Worm (Caenorhabditis elegans) whole organism, L4 larva: ENCODE measurements around the gene ZK1236.1.

Source experiments
- ctbp-1 ChIP-seq: fragments of 200-800 bp; sonication (Bioruptor generic); IDR thresholded peaks from 2 replicates; pipeline ENCODE4 v1.3.6; 2022; ENCODE audit warnings: missing genetic modification reagents, missing genetic modification characterization, missing compliant biosample characterization
- mes-2 ChIP-seq: sonication (generic microtip); optimal IDR thresholded peaks from 2 replicates; lab custom pipeline; 2016; ENCODE audit warnings: missing genotype, mild to moderate bottlenecking, missing genetic modification characterization, missing compliant biosample characterization; ENCODE audit not compliant: poor library complexity, severe bottlenecking
- nhr-11 ChIP-seq: fragments of 150-350 bp; optimal IDR thresholded peaks from 2 replicates; lab custom pipeline; 2014; ENCODE audit warnings: missing biosample characterization, missing genetic modification characterization
- set-16 ChIP-seq: fragments of 200-800 bp; sonication (Bioruptor generic); IDR thresholded peaks from 2 replicates; pipeline ENCODE4 v1.3.6; 2022; ENCODE audit warnings: missing genetic modification reagents, missing genetic modification characterization, missing compliant biosample characterization

DNA sequence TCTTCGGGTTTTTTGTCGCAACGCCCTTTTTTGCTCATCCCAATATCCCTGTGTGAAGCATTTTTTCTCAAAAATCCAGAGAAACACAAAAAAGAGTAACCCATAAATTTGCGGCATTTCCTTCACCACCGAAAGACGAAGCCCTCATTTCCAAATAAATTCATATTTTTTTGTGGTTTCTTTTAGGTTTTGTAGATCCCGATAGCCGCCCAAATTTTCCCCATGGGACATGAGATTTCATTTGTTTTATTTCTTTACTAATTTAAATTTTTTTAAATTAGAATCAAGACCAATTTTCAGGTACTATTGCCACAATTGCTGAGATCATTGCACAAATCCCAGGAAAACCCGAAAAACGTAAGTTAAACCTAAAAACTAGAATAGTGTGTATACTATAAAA is 37.6 kb downstream of the ZK1236.1 start, which contains the start of gene mig-39:
- no peak for TF ChIP-seq ctbp-1
- no peak for TF ChIP-seq nhr-11 (tag; lab: Kevin White, UChicago)
- no peak for TF ChIP-seq set-16
- TF ChIP-seq mes-2 (tag; lab: Kevin White, UChicago), result no peak
